Fruit fly (Drosophila melanogaster) whole organism, embryonic: ENCODE results near the gene Esyt2.

Experiments
- Atf3 ChIP-seq: fragments of 200-800 bp; sonication (Bioruptor generic); optimal IDR thresholded peaks from 3 replicates; lab custom pipeline; 2016; ENCODE audit warnings: missing biosample characterization, missing genetic modification characterization
- Awh ChIP-seq: fragments of 200-800 bp; sonication (Bioruptor generic); IDR thresholded peaks from 2 replicates; pipeline ENCODE4, ENCODE4 v1.3.6; 2022; ENCODE audit warnings: missing biosample characterization, missing genetic modification characterization
- CG11695 ChIP-seq: fragments of 200-800 bp; sonication (Bioruptor generic); IDR thresholded peaks from 3 replicates; pipeline ENCODE4 v1.3.6; 2022; ENCODE audit warnings: missing biosample characterization, missing genetic modification characterization
- CG12769 ChIP-seq: fragments of 200-800 bp; sonication (Bioruptor generic); optimal IDR thresholded peaks from 2 replicates; lab custom pipeline; 2019; ENCODE audit warnings: missing biosample characterization, mild to moderate bottlenecking, missing genetic modification characterization, moderate library complexity
- CG13296 ChIP-seq: fragments of 200-800 bp; sonication (Bioruptor generic); optimal IDR thresholded peaks from 3 replicates; lab custom pipeline; 2018; ENCODE audit warnings: missing biosample characterization, mild to moderate bottlenecking, missing genetic modification characterization
- CG13894 ChIP-seq: fragments of 200-800 bp; sonication (Bioruptor generic); optimal IDR thresholded peaks from 3 replicates; lab custom pipeline; 2018; ENCODE audit warnings: missing biosample characterization, mild to moderate bottlenecking, missing genetic modification characterization, moderate library complexity
- CG15073 ChIP-seq: fragments of 200-800 bp; sonication (Bioruptor generic); optimal IDR thresholded peaks from 2 replicates; lab custom pipeline; 2016; ENCODE audit warnings: missing biosample characterization, missing genetic modification characterization
- CG15696 ChIP-seq: fragments of 200-800 bp; sonication (Bioruptor generic); optimal IDR thresholded peaks from 2 replicates; lab custom pipeline; 2019; ENCODE audit warnings: missing biosample characterization, mild to moderate bottlenecking, missing genetic modification characterization, moderate library complexity
- CG16813 ChIP-seq: fragments of 200-800 bp; sonication (Bioruptor generic); IDR thresholded peaks from 3 replicates; pipeline ENCODE4 v1.3.6; 2022; ENCODE audit warnings: missing biosample characterization, missing genetic modification characterization; ENCODE audit not compliant: partially characterized antibody
- CG17802 ChIP-seq: fragments of 200-800 bp; sonication (Bioruptor generic); optimal IDR thresholded peaks from 2 replicates; lab custom pipeline; 2018; ENCODE audit warnings: missing biosample characterization, mild to moderate bottlenecking, missing genetic modification characterization, moderate library complexity
- CG17829 ChIP-seq: fragments of 200-800 bp; optimal IDR thresholded peaks from 2 replicates; lab custom pipeline; 2019; ENCODE audit warnings: missing biosample characterization, mild to moderate bottlenecking, missing genetic modification characterization, moderate library complexity
- CG18262 ChIP-seq: fragments of 200-800 bp; optimal IDR thresholded peaks from 3 replicates; lab custom pipeline; 2019; ENCODE audit warnings: missing biosample characterization, mild to moderate bottlenecking, missing genetic modification characterization, moderate library complexity
- CG2712 ChIP-seq: fragments of 200-800 bp; optimal IDR thresholded peaks from 3 replicates; lab custom pipeline; 2019; ENCODE audit warnings: missing biosample characterization, mild to moderate bottlenecking, missing genetic modification characterization, moderate library complexity
- CG34376 ChIP-seq: fragments of 200-800 bp; sonication (Bioruptor generic); optimal IDR thresholded peaks from 2 replicates; lab custom pipeline; 2018; ENCODE audit warnings: missing biosample characterization, mild to moderate bottlenecking, missing genetic modification characterization
- CG3847 ChIP-seq: fragments of 200-800 bp; sonication (Bioruptor generic); IDR thresholded peaks from 2 replicates; pipeline ENCODE4 v1.3.6; 2022; ENCODE audit warnings: missing biosample characterization, missing genetic modification characterization
- CG43689 ChIP-seq: fragments of 200-800 bp; sonication (Bioruptor generic); IDR thresholded peaks from 2 replicates; pipeline ENCODE4 v1.3.6; 2022; ENCODE audit warnings: missing biosample characterization, missing genetic modification characterization
- CG6254 ChIP-seq: fragments of 200-800 bp; sonication (Bioruptor generic); optimal IDR thresholded peaks from 3 replicates; lab custom pipeline; 2017; ENCODE audit warnings: mild to moderate bottlenecking, missing biosample characterization, missing genetic modification reagents, missing genetic modification characterization
- CG6765 ChIP-seq: fragments of 200-800 bp; sonication (Bioruptor generic); optimal IDR thresholded peaks from 3 replicates; lab custom pipeline; 2017; ENCODE audit warnings: missing biosample characterization, mild to moderate bottlenecking, missing genetic modification characterization
- CG7987 ChIP-seq: fragments of 200-800 bp; sonication (Bioruptor generic); optimal IDR thresholded peaks from 2 replicates; lab custom pipeline; 2018; ENCODE audit warnings: missing biosample characterization, mild to moderate bottlenecking, missing genetic modification characterization, moderate library complexity
- CG8281 ChIP-seq: fragments of 200-800 bp; sonication (Bioruptor generic); optimal IDR thresholded peaks from 2 replicates; lab custom pipeline; 2018; ENCODE audit warnings: missing biosample characterization, mild to moderate bottlenecking, missing genetic modification characterization, moderate library complexity
- CkIIα-i1 ChIP-seq: fragments of 200-800 bp; sonication (Bioruptor generic); IDR thresholded peaks from 2 replicates; pipeline ENCODE4 v1.3.6; 2022; ENCODE audit warnings: missing biosample characterization, missing genetic modification characterization
- D ChIP-seq, 2 experiments: fragments of 200-800 bp in 1 of 2; fragments of >200 bp in 1 of 2; sonication (Bioruptor generic) in 1 of 2; optimal IDR thresholded peaks; 2 replicates in 1 of 2; 3 replicates in 1 of 2; lab custom pipeline; 2017; ENCODE audit warnings: mild to moderate bottlenecking in 1 of 2, missing biosample characterization in 1 of 2, missing genetic modification characterization in 1 of 2, missing genetic modification reagents in 1 of 2
- Hey ChIP-seq: fragments of 200-800 bp; sonication (Bioruptor generic); optimal IDR thresholded peaks from 3 replicates; lab custom pipeline; 2018; ENCODE audit warnings: missing biosample characterization, mild to moderate bottlenecking, missing genetic modification characterization
- Hsf ChIP-seq: fragments of 200-800 bp; sonication (Bioruptor generic); optimal IDR thresholded peaks from 3 replicates; lab custom pipeline; 2016; ENCODE audit warnings: missing biosample characterization, missing genetic modification characterization
- Lpt ChIP-seq: fragments of >200 bp; optimal IDR thresholded peaks from 2 replicates; lab custom pipeline; 2018; ENCODE audit warnings: missing biosample characterization, missing genetic modification characterization
- NC2β ChIP-seq: fragments of 200-800 bp; sonication (Bioruptor generic); optimal IDR thresholded peaks from 2 replicates; lab custom pipeline; 2016; ENCODE audit warnings: missing biosample characterization, missing genetic modification characterization
- Nf-YB ChIP-seq: fragments of 200-800 bp; sonication (Bioruptor generic); optimal IDR thresholded peaks from 3 replicates; lab custom pipeline; 2019; ENCODE audit warnings: missing biosample characterization, mild to moderate bottlenecking, missing genetic modification characterization, moderate library complexity
- NfI ChIP-seq: fragments of 200-800 bp; sonication (Bioruptor generic); optimal IDR thresholded peaks from 3 replicates; lab custom pipeline; 2018; ENCODE audit warnings: missing biosample characterization, mild to moderate bottlenecking, missing genetic modification characterization, moderate library complexity
- Oaz ChIP-seq: fragments of 200-800 bp; sonication (Bioruptor generic); IDR thresholded peaks from 2 replicates; pipeline ENCODE4 v1.3.6; 2022; ENCODE audit warnings: missing biosample characterization, missing genetic modification characterization
- Sin3A ChIP-seq: fragments of >200 bp; optimal IDR thresholded peaks from 2 replicates; lab custom pipeline; 2018
- Sox100B ChIP-seq: fragments of 200-800 bp; sonication (Bioruptor generic); optimal IDR thresholded peaks from 3 replicates; lab custom pipeline; 2018; ENCODE audit warnings: missing biosample characterization, mild to moderate bottlenecking, missing genetic modification characterization
- Sry-δ ChIP-seq: fragments of 200-800 bp; sonication (Bioruptor generic); optimal IDR thresholded peaks from 2 replicates; lab custom pipeline; 2016; ENCODE audit warnings: missing biosample characterization, missing genetic modification characterization
- Trl ChIP-seq, 3 experiments: fragments of >200 bp in 2 of 3; fragments of 200-800 bp in 1 of 3; sonication (Bioruptor generic) in 1 of 3; optimal IDR thresholded peaks; 2 replicates in 1 of 3; 3 replicates in 2 of 3; lab custom pipeline; 2016 to 2017; ENCODE audit warnings: missing biosample characterization in 1 of 3, missing genetic modification characterization in 1 of 3
- Xbp1 ChIP-seq: fragments of 200-800 bp; sonication (Bioruptor generic); optimal IDR thresholded peaks from 3 replicates; lab custom pipeline; 2016; ENCODE audit warnings: missing biosample characterization, mild to moderate bottlenecking, missing genetic modification characterization
- chinmo ChIP-seq: fragments of 200-800 bp; sonication (Bioruptor generic); IDR thresholded peaks from 4 replicates; pipeline ENCODE4 v1.3.6; 2022; ENCODE audit warnings: missing biosample characterization, missing genetic modification characterization; ENCODE audit not compliant: partially characterized antibody
- crol ChIP-seq: fragments of 200-800 bp; sonication (Bioruptor generic); IDR thresholded peaks from 2 replicates; pipeline ENCODE4 v1.3.6; 2022; ENCODE audit warnings: missing biosample characterization, missing genetic modification characterization
- cwo ChIP-seq: fragments of 200-800 bp; sonication (Bioruptor generic); optimal IDR thresholded peaks from 3 replicates; lab custom pipeline; 2017; ENCODE audit warnings: missing biosample characterization, missing genetic modification characterization, mild to moderate bottlenecking, moderate library complexity, missing genetic modification reagents
- emc ChIP-seq: fragments of 200-800 bp; sonication (Bioruptor generic); optimal IDR thresholded peaks from 2 replicates; lab custom pipeline; 2016; ENCODE audit warnings: missing biosample characterization, missing genetic modification characterization
- eve ChIP-seq, 2 experiments: fragments of >200 bp; optimal IDR thresholded peaks; 2 replicates each; lab custom pipeline; 2017; ENCODE audit warnings: missing biosample characterization in 2 of 2, missing genetic modification characterization in 2 of 2
- fd96Cb ChIP-seq: fragments of 200-800 bp; sonication (Bioruptor generic); optimal IDR thresholded peaks from 2 replicates; lab custom pipeline; 2018; ENCODE audit warnings: missing biosample characterization, mild to moderate bottlenecking, missing genetic modification characterization, moderate library complexity
- grau ChIP-seq: fragments of 200-800 bp; optimal IDR thresholded peaks from 3 replicates; lab custom pipeline; 2019; ENCODE audit warnings: missing biosample characterization, mild to moderate bottlenecking, missing genetic modification characterization, moderate library complexity
- hth ChIP-seq: fragments of >200 bp; optimal IDR thresholded peaks from 2 replicates; lab custom pipeline; 2017; ENCODE audit warnings: inconsistent platforms
- kah ChIP-seq: fragments of 200-800 bp; sonication (Bioruptor generic); optimal IDR thresholded peaks from 2 replicates; lab custom pipeline; 2018; ENCODE audit warnings: missing biosample characterization, mild to moderate bottlenecking, missing genetic modification characterization
- kay ChIP-seq: fragments of 200-800 bp; sonication (Bioruptor generic); optimal IDR thresholded peaks from 2 replicates; lab custom pipeline; 2016; ENCODE audit warnings: missing biosample characterization, missing genetic modification characterization
- mld ChIP-seq: fragments of 200-800 bp; sonication (Bioruptor generic); IDR thresholded peaks from 3 replicates; pipeline ENCODE4 v1.3.6; 2022; ENCODE audit warnings: missing biosample characterization, missing genetic modification characterization; ENCODE audit not compliant: partially characterized antibody
- otp ChIP-seq: fragments of 200-800 bp; sonication (Bioruptor generic); IDR thresholded peaks from 3 replicates; pipeline ENCODE4, ENCODE4 v1.3.6; 2022; ENCODE audit warnings: missing biosample characterization, missing genetic modification characterization
- pan ChIP-seq, 4 experiments: fragments of >200 bp in 3 of 4; fragments of 200-800 bp in 1 of 4; sonication (Bioruptor generic) in 1 of 4; optimal IDR thresholded peaks in 3 of 4; IDR thresholded peaks in 1 of 4; 2 replicates each; pipeline versions ENCODE4 v1.3.6 to Lab custom; 2017 to 2022; ENCODE audit warnings: missing biosample characterization in 2 of 4, missing genetic modification characterization in 2 of 4, mixed read lengths in 1 of 4
- sd ChIP-seq: fragments of 200-800 bp; sonication (Bioruptor generic); optimal IDR thresholded peaks from 3 replicates; lab custom pipeline; 2018; ENCODE audit warnings: missing biosample characterization, mild to moderate bottlenecking, missing genetic modification characterization, moderate library complexity
- slp2 ChIP-seq: fragments of 200-800 bp; sonication (Bioruptor generic); optimal IDR thresholded peaks from 2 replicates; lab custom pipeline; 2016; ENCODE audit warnings: missing biosample characterization, missing genetic modification characterization
- trh ChIP-seq: fragments of 200-800 bp; sonication (Bioruptor generic); optimal IDR thresholded peaks from 2 replicates; lab custom pipeline; 2016; ENCODE audit warnings: missing biosample characterization, missing genetic modification characterization
- vfl ChIP-seq: fragments of 200-800 bp; sonication (Bioruptor generic); optimal IDR thresholded peaks from 2 replicates; lab custom pipeline; 2016; ENCODE audit warnings: missing biosample characterization, missing genetic modification characterization

Esyt2 gene

DNA sequence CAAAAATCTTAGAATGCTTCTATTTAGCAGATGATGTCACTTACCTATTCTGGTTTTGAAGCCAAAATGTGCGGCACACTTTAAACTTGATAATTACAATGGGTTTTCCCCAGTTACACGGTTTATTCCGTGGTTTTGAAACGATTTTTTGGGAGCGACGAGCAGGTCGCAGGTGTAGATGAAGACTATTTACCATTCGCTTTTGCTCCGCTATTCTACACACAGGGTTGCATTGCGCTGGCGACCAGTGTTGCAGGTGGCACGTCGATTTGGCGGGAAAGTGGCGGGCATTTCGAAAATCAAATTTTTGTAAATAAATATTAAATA, 38.1 kb downstream of the Esyt2 start, which contains the start of gene REPTOR:
REPTOR (minus strand) TSS at position 196 of the 327 bp plus-strand sequence.
- TF ChIP-seq CG16813 (GFP tag; lab: Robert Waterston, UW) = no peak
- no peak for TF ChIP-seq NC2β (GFP tag; lab: Kevin White, UChicago)
- TF ChIP-seq CG12769 (tag; lab: Kevin White, UChicago) = no peak
- peak; percentile 12 for TF ChIP-seq Sry-δ (GFP tag; lab: Kevin White, UChicago)
- TF ChIP-seq CG34376 (GFP tag; lab: Kevin White, UChicago) = peak; percentile 76
- peak; percentile 51 for TF ChIP-seq CG6765 (GFP tag; lab: Kevin White, UChicago)
- TF ChIP-seq pan (optimal IDR thresholded peaks at IDR 0.05; lab: Kevin White, UChicago) = no peak
- TF ChIP-seq pan (GFP tag; optimal IDR thresholded peaks at IDR 0.05 in 1 of 2, IDR thresholded peaks at IDR 0.05 in 1 of 2) = no peak
- TF ChIP-seq Sin3A = no peak
- no peak for TF ChIP-seq otp (GFP tag; lab: Robert Waterston, UW)
- TF ChIP-seq CG8281 (tag; lab: Kevin White, UChicago) = no peak
- TF ChIP-seq Atf3 (GFP tag; lab: Kevin White, UChicago) = no peak
- no peak for TF ChIP-seq trh (GFP tag; lab: Kevin White, UChicago)
- TF ChIP-seq Xbp1 (GFP tag; lab: Kevin White, UChicago) = no peak
- peak; percentile 68 for TF ChIP-seq CG13894
- TF ChIP-seq CG11695 = no peak
- TF ChIP-seq mld (GFP tag; lab: Robert Waterston, UW) = no peak
- TF ChIP-seq CG17829 (tag; lab: Kevin White, UChicago) = peak; percentile 63
- TF ChIP-seq Hey (tag; lab: Kevin White, UChicago) = no peak
- no peak for TF ChIP-seq Lpt
- no peak for TF ChIP-seq Awh (GFP tag; lab: Robert Waterston, UW)
- TF ChIP-seq Hsf (GFP tag; lab: Kevin White, UChicago) = no peak
- peak; percentile 26 for TF ChIP-seq Sox100B (GFP tag; lab: Kevin White, UChicago)
- no peak for TF ChIP-seq CkIIα-i1 (GFP tag; lab: Robert Waterston, UW)
- TF ChIP-seq emc (GFP tag; lab: Kevin White, UChicago) = no peak
- no peak for TF ChIP-seq vfl (GFP tag; lab: Kevin White, UChicago)
- peak; percentile 67 for TF ChIP-seq CG7987 (GFP tag; lab: Kevin White, UChicago)
- TF ChIP-seq chinmo = no peak
- TF ChIP-seq kah (GFP tag; lab: Kevin White, UChicago) = peak; percentile 75
- no peak for TF ChIP-seq Oaz (GFP tag; lab: Robert Waterston, UW)
- TF ChIP-seq CG18262 (tag; lab: Kevin White, UChicago) = peak; percentile 36
- TF ChIP-seq Trl (optimal IDR thresholded peaks at IDR 0.05; lab: Kevin White, UChicago) = no peak
- TF ChIP-seq Trl (GFP tag; optimal IDR thresholded peaks at IDR 0.05; lab: Kevin White, UChicago) = no peak
- no peak for TF ChIP-seq hth (lab: Kevin White, UChicago)
- TF ChIP-seq NfI = peak; percentile 56
- no peak for TF ChIP-seq CG43689 (GFP tag; lab: Robert Waterston, UW)
- TF ChIP-seq CG2712 = peak; percentile 27
- peak; percentile 17 for TF ChIP-seq grau (tag; lab: Kevin White, UChicago)
- no peak for TF ChIP-seq CG15073 (GFP tag; lab: Kevin White, UChicago)
- TF ChIP-seq CG3847 (GFP tag; lab: Robert Waterston, UW) = no peak
- TF ChIP-seq CG17802 (tag; lab: Kevin White, UChicago) = no peak
- TF ChIP-seq D (optimal IDR thresholded peaks at IDR 0.05; lab: Kevin White, UChicago) = no peak
- TF ChIP-seq D (GFP tag; optimal IDR thresholded peaks at IDR 0.05; lab: Kevin White, UChicago) = peak; percentile 5
- TF ChIP-seq Nf-YB (GFP tag; lab: Kevin White, UChicago) = no peak
- TF ChIP-seq fd96Cb (tag; lab: Kevin White, UChicago) = no peak
- peak; percentile 38 for TF ChIP-seq sd (tag; lab: Kevin White, UChicago)
- no peak for TF ChIP-seq cwo (GFP tag; lab: Kevin White, UChicago)
- TF ChIP-seq kay (GFP tag; lab: Kevin White, UChicago) = no peak
- peak; percentile 63 for TF ChIP-seq CG13296
- TF ChIP-seq CG15696 (tag; lab: Kevin White, UChicago) = no peak
- TF ChIP-seq CG6254 (GFP tag; lab: Kevin White, UChicago) = no peak
- no peak for TF ChIP-seq slp2
- TF ChIP-seq crol = no peak
- no peak for TF ChIP-seq eve (GFP tag; optimal IDR thresholded peaks at IDR 0.05; lab: Kevin White, UChicago)
